Worm (Caenorhabditis elegans) whole organism, L4 larva: ENCODE measurements around the gene glp-1.

Experiments
- F49E8.2 ChIP-seq: sonication (generic microtip); optimal IDR thresholded peaks from 2 replicates; lab custom pipeline; 2016; ENCODE audit warnings: missing compliant biosample characterization, mild to moderate bottlenecking, missing genetic modification characterization, borderline replicate concordance
- R02D3.7 ChIP-seq: fragments of 150-350 bp; sonication (generic microtip); optimal IDR thresholded peaks from 3 replicates; lab custom pipeline; 2014; ENCODE audit warnings: missing biosample characterization, missing genetic modification characterization
- Y105C5A.15 ChIP-seq: fragments of 200-800 bp; sonication (Bioruptor generic); IDR thresholded peaks from 2 replicates; pipeline ENCODE4 v1.3.6; 2022; ENCODE audit warnings: missing genetic modification characterization, missing compliant biosample characterization
- aha-1 ChIP-seq: fragments of 150-350 bp; peaks from one replicate; lab custom pipeline; 2014; ENCODE audit warnings: missing biosample characterization, missing genetic modification characterization
- ama-1 ChIP-seq: fragments of 150-350 bp; optimal IDR thresholded peaks from 2 replicates; lab custom pipeline; 2014; ENCODE audit warnings: inconsistent platforms, mixed read lengths
- attf-4 ChIP-seq: sonication (generic microtip); optimal IDR thresholded peaks from 3 replicates; lab custom pipeline; 2017; ENCODE audit warnings: missing biosample characterization, missing genetic modification characterization
- ceh-44 ChIP-seq: fragments of 200-800 bp; sonication (Bioruptor generic); IDR thresholded peaks from 2 replicates; pipeline ENCODE4 v1.3.6; 2022; ENCODE audit warnings: missing genetic modification reagents, missing genetic modification characterization, missing compliant biosample characterization
- daf-16 ChIP-seq, 3 experiments: sonication (generic microtip); optimal IDR thresholded peaks; 2 replicates each; lab custom pipeline; 2016 to 2017; ENCODE audit warnings: missing genetic modification characterization in 3 of 3, missing genetic modification reagents in 3 of 3, mild to moderate bottlenecking in 2 of 3, missing compliant biosample characterization in 2 of 3, missing biosample characterization in 1 of 3, moderate library complexity in 1 of 3
- duxl-1 ChIP-seq: sonication (generic microtip); optimal IDR thresholded peaks from 2 replicates; lab custom pipeline; 2016; ENCODE audit warnings: mild to moderate bottlenecking, missing genetic modification characterization, moderate library complexity, missing compliant biosample characterization; ENCODE audit not compliant: poor library complexity
- fkh-10 ChIP-seq: fragments of 150-350 bp; optimal IDR thresholded peaks from 2 replicates; lab custom pipeline; 2014; ENCODE audit warnings: missing biosample characterization, missing genetic modification reagents, missing genetic modification characterization
- fos-1 ChIP-seq: fragments of 150-350 bp; optimal IDR thresholded peaks from 2 replicates; lab custom pipeline; 2014; ENCODE audit warnings: missing biosample characterization, missing genetic modification characterization
- hif-1 ChIP-seq, 2 experiments: sonication (generic microtip); optimal IDR thresholded peaks; 2 replicates each; lab custom pipeline; 2016 to 2017; ENCODE audit warnings: missing compliant biosample characterization in 2 of 2, missing genetic modification characterization in 2 of 2, missing genetic modification reagents in 2 of 2, missing genotype in 2 of 2, mild to moderate bottlenecking in 1 of 2
- hlh-11 ChIP-seq: fragments of 200-800 bp; sonication (Bioruptor generic); optimal IDR thresholded peaks from 2 replicates; lab custom pipeline; 2018; ENCODE audit warnings: mild to moderate bottlenecking, missing genetic modification characterization, missing compliant biosample characterization
- hlh-30 ChIP-seq: sonication (generic microtip); optimal IDR thresholded peaks from 2 replicates; lab custom pipeline; 2017; ENCODE audit warnings: antibody characterized with exemption, mild to moderate bottlenecking, missing genetic modification characterization, missing compliant biosample characterization; ENCODE audit not compliant: insufficient read depth
- lin-29 ChIP-seq: fragments of 200-800 bp; sonication (Bioruptor generic); IDR thresholded peaks from 2 replicates; pipeline ENCODE4 v1.3.6; 2022; ENCODE audit warnings: missing genetic modification reagents, missing genetic modification characterization, missing compliant biosample characterization
- lin-38 ChIP-seq: fragments of 200-800 bp; sonication (Bioruptor generic); IDR thresholded peaks from 2 replicates; pipeline ENCODE4 v1.3.6; 2022; ENCODE audit warnings: missing genetic modification reagents, missing genetic modification characterization, missing compliant biosample characterization
- lir-3 ChIP-seq: sonication (generic microtip); optimal IDR thresholded peaks from 2 replicates; lab custom pipeline; 2016; ENCODE audit warnings: mild to moderate bottlenecking, missing genetic modification characterization, missing compliant biosample characterization
- mep-1 ChIP-seq: fragments of 150-350 bp; sonication (generic microtip); optimal IDR thresholded peaks from 3 replicates; lab custom pipeline; 2014; ENCODE audit warnings: missing biosample characterization, missing genetic modification characterization
- nhr-102 ChIP-seq: sonication (generic microtip); optimal IDR thresholded peaks from 2 replicates; lab custom pipeline; 2016; ENCODE audit warnings: mild to moderate bottlenecking, missing genetic modification characterization, moderate library complexity, missing compliant biosample characterization
- nhr-11 ChIP-seq: fragments of 150-350 bp; optimal IDR thresholded peaks from 2 replicates; lab custom pipeline; 2014; ENCODE audit warnings: missing biosample characterization, missing genetic modification characterization
- nhr-111 ChIP-seq: fragments of 200-800 bp; sonication (Bioruptor generic); optimal IDR thresholded peaks from 2 replicates; lab custom pipeline; 2018; ENCODE audit warnings: mild to moderate bottlenecking, missing genetic modification characterization, missing compliant biosample characterization
- nhr-28 ChIP-seq: fragments of 150-350 bp; optimal IDR thresholded peaks from 2 replicates; lab custom pipeline; 2014; ENCODE audit warnings: missing biosample characterization, missing genetic modification characterization
- nhr-41 ChIP-seq: fragments of 200-800 bp; sonication (Bioruptor generic); IDR thresholded peaks from 2 replicates; pipeline ENCODE4 v1.3.6; 2022; ENCODE audit warnings: missing genetic modification reagents, missing genetic modification characterization, missing compliant biosample characterization
- pha-4 ChIP-seq, 2 experiments: fragments of 150-350 bp in 1 of 2; fragments of 200-800 bp in 1 of 2; sonication (Bioruptor generic) in 1 of 2; IDR thresholded peaks in 1 of 2; optimal IDR thresholded peaks in 1 of 2; 2 replicates each; pipeline versions ENCODE4 v1.3.6 to Lab custom; 2014 to 2022; ENCODE audit warnings: missing genetic modification characterization in 2 of 2, missing genetic modification reagents in 2 of 2, missing biosample characterization in 1 of 2, missing compliant biosample characterization in 1 of 2
- set-16 ChIP-seq: fragments of 200-800 bp; sonication (Bioruptor generic); IDR thresholded peaks from 2 replicates; pipeline ENCODE4 v1.3.6; 2022; ENCODE audit warnings: missing genetic modification reagents, missing genetic modification characterization, missing compliant biosample characterization
- spr-3 ChIP-seq: fragments of 200-800 bp; sonication (Bioruptor generic); optimal IDR thresholded peaks from 2 replicates; lab custom pipeline; 2018; ENCODE audit warnings: mild to moderate bottlenecking, missing genetic modification characterization, missing compliant biosample characterization
- unc-62 ChIP-seq, 3 experiments: fragments of 150-350 bp in 1 of 3; sonication (generic microtip); optimal IDR thresholded peaks in 2 of 3; peaks in 1 of 3; 1 replicate in 1 of 3; 2 replicates in 2 of 3; lab custom pipeline; 2014 to 2017; ENCODE audit warnings: missing biosample characterization in 3 of 3, missing genetic modification characterization in 3 of 3, missing genetic modification reagents in 3 of 3, missing genotype in 1 of 3
- vab-7 ChIP-seq: fragments of 200-800 bp; sonication (Bioruptor generic); IDR thresholded peaks from 2 replicates; pipeline ENCODE4 v1.3.6; 2022; ENCODE audit warnings: missing genetic modification reagents, missing genetic modification characterization, missing compliant biosample characterization
- ztf-7 ChIP-seq: fragments of 150-350 bp; optimal IDR thresholded peaks from 2 replicates; lab custom pipeline; 2014; ENCODE audit warnings: missing biosample characterization, missing genetic modification characterization

The glp-1 gene

ce11 chrIII:9081055-9081454, 11.0 kb upstream of the glp-1 start, which contains the start of gene far-1:
TSS of gene far-1 (minus strand) at chrIII:9081179.
- no peak for TF ChIP-seq ceh-44 (GFP tag; lab: Robert Waterston, UW)
- peak in 1 of 2 experiments; percentile 48 for TF ChIP-seq unc-62 (GFP tag; optimal IDR thresholded peaks at IDR 0.05 in 1 of 2; lab: Kevin White, UChicago)
- no peak for TF ChIP-seq unc-62 (tag; optimal IDR thresholded peaks at IDR 0.05; lab: Kevin White, UChicago)

ce11 chrIII:9081763-9082162, 10.3 kb upstream of the glp-1 start, which contains the start of gene far-2:
TSS of gene far-2 (plus strand) at chrIII:9081828.
- TF ChIP-seq ama-1 (lab: Kevin White, UChicago) (no peak), unc-62 (GFP tag; optimal IDR thresholded peaks at IDR 0.05 in 1 of 2; lab: Kevin White, UChicago) (peak in 1 of 2 experiments; percentile 16), unc-62 (tag; optimal IDR thresholded peaks at IDR 0.05; lab: Kevin White, UChicago) (no peak), daf-16 (GFP tag; optimal IDR thresholded peaks at IDR 0.05; lab: Kevin White, UChicago) (no peak), daf-16 (tag; optimal IDR thresholded peaks at IDR 0.05; lab: Kevin White, UChicago) (no peak), lin-38 (GFP tag; lab: Robert Waterston, UW) (no peak), set-16 (GFP tag; lab: Robert Waterston, UW) (peak; percentile 75)
- TF ChIP-seq, all 104 proteins: peak for 2

DNA sequence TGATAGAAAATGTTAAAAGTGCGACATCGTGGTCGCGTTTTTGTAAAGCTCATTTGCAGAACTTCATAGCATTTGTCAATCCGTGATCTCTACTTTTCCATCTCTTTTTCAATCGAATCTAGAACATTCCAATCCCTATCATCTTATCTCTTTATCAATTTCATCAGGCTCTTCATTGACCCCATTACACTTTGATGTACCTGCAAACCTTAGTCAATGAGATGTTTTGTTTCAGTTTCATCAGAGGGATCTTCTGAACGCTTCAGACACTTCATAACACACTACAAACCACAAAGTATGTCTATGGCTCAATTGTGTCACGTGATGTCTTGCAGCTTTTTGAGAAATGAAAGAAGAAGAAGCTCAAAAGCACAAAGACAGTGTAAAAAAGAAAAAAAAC, 8.9 kb upstream of the glp-1 start:
- TF ChIP-seq pha-4 (GFP tag; IDR thresholded peaks at IDR 0.05; lab: Robert Waterston, UW) (no peak), pha-4 (tag; optimal IDR thresholded peaks at IDR 0.05; lab: Kevin White, UChicago) (no peak), fkh-10 (GFP tag; lab: Kevin White, UChicago) (no peak), fos-1 (no peak), R02D3.7 (tag; lab: Kevin White, UChicago) (no peak), attf-4 (tag; lab: Kevin White, UChicago) (no peak), aha-1 (tag; lab: Kevin White, UChicago) (peak; percentile 69), hlh-11 (tag; lab: Kevin White, UChicago) (peak; percentile 52), duxl-1 (tag; lab: Kevin White, UChicago) (no peak), ama-1 (lab: Kevin White, UChicago) (no peak), nhr-28 (tag; lab: Kevin White, UChicago) (peak; percentile 59), F49E8.2 (tag; lab: Kevin White, UChicago) (no peak), unc-62 (GFP tag; optimal IDR thresholded peaks at IDR 0.05 in 1 of 2; lab: Kevin White, UChicago) (peak in 1 of 2 experiments; percentile 84), unc-62 (tag; optimal IDR thresholded peaks at IDR 0.05; lab: Kevin White, UChicago) (no peak), daf-16 (GFP tag; optimal IDR thresholded peaks at IDR 0.05; lab: Kevin White, UChicago) (peak in 1 of 2 experiments; percentile 75), daf-16 (tag; optimal IDR thresholded peaks at IDR 0.05; lab: Kevin White, UChicago) (no peak), vab-7 (GFP tag; lab: Robert Waterston, UW) (no peak), lin-29 (no peak), hlh-30 (peak; percentile 16), lin-38 (GFP tag; lab: Robert Waterston, UW) (no peak)

ce11 chrIII:9084329-9084728, 7.7 kb upstream of the glp-1 start:
- TF ChIP-seq attf-4 (tag; lab: Kevin White, UChicago), result no peak
- TF ChIP-seq lir-3 (tag; lab: Kevin White, UChicago), result no peak
- no peak for TF ChIP-seq nhr-41 (GFP tag; lab: Robert Waterston, UW)
- peak; percentile 6 for TF ChIP-seq mep-1 (tag; lab: Kevin White, UChicago)
- TF ChIP-seq nhr-111 (GFP tag; lab: Kevin White, UChicago), result no peak
- TF ChIP-seq fkh-10 (GFP tag; lab: Kevin White, UChicago), result no peak
- no peak for TF ChIP-seq nhr-11
- TF ChIP-seq hlh-11 (tag; lab: Kevin White, UChicago), result peak; percentile 2
- TF ChIP-seq ztf-7 (tag; lab: Kevin White, UChicago), result no peak
- TF ChIP-seq nhr-102 (tag; lab: Kevin White, UChicago), result no peak
- TF ChIP-seq daf-16 (GFP tag; optimal IDR thresholded peaks at IDR 0.05; lab: Kevin White, UChicago), result peak in 1 of 2 experiments; percentile 50
- peak; percentile 78 for TF ChIP-seq daf-16 (tag; optimal IDR thresholded peaks at IDR 0.05; lab: Kevin White, UChicago)
- no peak for TF ChIP-seq spr-3 (GFP tag; lab: Kevin White, UChicago)
- no peak for TF ChIP-seq hlh-30
- TF ChIP-seq hif-1 (tag; optimal IDR thresholded peaks at IDR 0.05; lab: Kevin White, UChicago), result no peak
- TF ChIP-seq Y105C5A.15 (GFP tag; lab: Robert Waterston, UW), result no peak
